Fruit fly (Drosophila melanogaster): ENCODE data around the gene Nhe1.
A peak's percentile ranks its signal among the peaks of the same experiment; 100 is the strongest.

Nhe1 gene

dm6 chr2L:128977-129941 is 22.7 kb upstream of the Nhe1 start (continued):
- TF ChIP-seq cato (GFP tag; optimal IDR thresholded peaks at IDR 0.05; ENCODE audit: borderline replicate concordance) (no peak), CG2116 (GFP tag; optimal IDR thresholded peaks at IDR 0.05) (no peak), da (GFP tag; optimal IDR thresholded peaks at IDR 0.05) (no peak), CG9876 (GFP tag; optimal IDR thresholded peaks at IDR 0.05) (no peak), dimm (GFP tag; IDR thresholded peaks at IDR 0.05) (no peak), fd3F (GFP tag; optimal IDR thresholded peaks at IDR 0.05) (no peak), Antp (GFP tag; optimal IDR thresholded peaks at IDR 0.05) (no peak), lov (optimal IDR thresholded peaks at IDR 0.05) (no peak), lov (GFP tag; IDR thresholded peaks at IDR 0.05) (0 out of 3 replicates have a peak, but pooled peaks have one; percentile 46), pnt (GFP tag; optimal IDR thresholded peaks at IDR 0.05) (no peak), fd102C (GFP tag; optimal IDR thresholded peaks at IDR 0.05) (no peak), grau (tag; optimal IDR thresholded peaks at IDR 0.05) (peak; percentile 35), CG1233 (GFP tag; optimal IDR thresholded peaks at IDR 0.05) (no peak), CG14860 (GFP tag; IDR thresholded peaks at IDR 0.05; ENCODE audit: partially characterized antibody) (peak; percentile 33; the same call in 1 of the 3 replicates), HmgZ (tag; optimal IDR thresholded peaks at IDR 0.05) (peak; percentile 86), CG17568 (GFP tag; optimal IDR thresholded peaks at IDR 0.05) (peak; percentile 60), D19B (GFP tag; optimal IDR thresholded peaks at IDR 0.05) (no peak), CG18599 (GFP tag; optimal IDR thresholded peaks at IDR 0.05) (peak; percentile 74), B-H1 (GFP tag; IDR thresholded peaks at IDR 0.05) (no peak; the same call in 2 of the 3 replicates), CG9215 (GFP tag; IDR thresholded peaks at IDR 0.05) (no peak), CG11398 (GFP tag; optimal IDR thresholded peaks at IDR 0.05) (peak; percentile 30), Nf-YA (GFP tag; IDR thresholded peaks at IDR 0.05) (no peak), dmrt99B (tag; optimal IDR thresholded peaks at IDR 0.05) (peak; percentile 28), CG18476 (GFP tag; optimal IDR thresholded peaks at IDR 0.05) (no peak), CG12236 (GFP tag; optimal IDR thresholded peaks at IDR 0.05) (no peak), CG11504 (tag; optimal IDR thresholded peaks at IDR 0.05) (no peak), CG8765 (GFP tag; IDR thresholded peaks at IDR 0.05) (no peak), Ptx1 (GFP tag; IDR thresholded peaks at IDR 0.05) (no peak), mam (GFP tag; optimal IDR thresholded peaks at IDR 0.05) (no peak), CG9817 (tag; optimal IDR thresholded peaks at IDR 0.05) (no peak), Atf3 (GFP tag; optimal IDR thresholded peaks at IDR 0.05) (no peak), Hsf (GFP tag; optimal IDR thresholded peaks at IDR 0.05) (no peak), Lpt (GFP tag; optimal IDR thresholded peaks at IDR 0.05) (no peak), CG31441 (GFP tag; IDR thresholded peaks at IDR 0.05) (peak; percentile 38; the same call in 1 of the 2 replicates), sd (tag; optimal IDR thresholded peaks at IDR 0.05) (peak; percentile 96), NC2β (GFP tag; optimal IDR thresholded peaks at IDR 0.05) (peak; percentile 47), CG17912 (GFP tag; optimal IDR thresholded peaks at IDR 0.05) (no peak), run (tag; optimal IDR thresholded peaks at IDR 0.05) (peak; percentile 62), dm (GFP tag; optimal IDR thresholded peaks at IDR 0.05) (peak; percentile 11), Oli (tag; optimal IDR thresholded peaks at IDR 0.05) (no peak), CG8478 (optimal IDR thresholded peaks at IDR 0.05) (no peak), CG17361 (GFP tag; IDR thresholded peaks at IDR 0.05) (no peak), Myb (GFP tag; optimal IDR thresholded peaks at IDR 0.05) (no peak), CG17328 (GFP tag; IDR thresholded peaks at IDR 0.05) (peak; percentile 47; the same call in 1 of the 2 replicates), vvl (GFP tag; IDR thresholded peaks at IDR 0.05) (peak; percentile 76), CG1602 (GFP tag; optimal IDR thresholded peaks at IDR 0.05) (no peak), crc (GFP tag; optimal IDR thresholded peaks at IDR 0.05) (no peak), CG7987 (GFP tag; optimal IDR thresholded peaks at IDR 0.05) (peak; percentile 68), Ets97D (GFP tag; optimal IDR thresholded peaks at IDR 0.05) (no peak), jing (GFP tag; optimal IDR thresholded peaks at IDR 0.05) (no peak)

Data from whole organism, embryonic.